Worm (Caenorhabditis elegans): ENCODE data around the gene F11G11.14.

- TF ChIP-seq B0310.2 (tag; optimal IDR thresholded peaks at IDR 0.05) (no peak), ama-1 (optimal IDR thresholded peaks at IDR 0.05) (no peak), ceh-13 (GFP tag; optimal IDR thresholded peaks at IDR 0.05) (no peak), sea-1 (GFP tag; conservative IDR thresholded peaks at IDR 0.05) (no peak), hmg-4 (GFP tag; optimal IDR thresholded peaks at IDR 0.05) (no peak)
Measured at ce11 chrII:4904277-4904676, 40.8 kb downstream of the F11G11.14 start.
